Worm (Caenorhabditis elegans) whole organism, L3 larva: ENCODE measurements around the gene ubq-1.

Experiments
- ZK546.5 ChIP-seq: sonication (generic microtip); optimal IDR thresholded peaks from 2 replicates; lab custom pipeline; 2017; ENCODE audit warnings: missing biosample characterization, missing genetic modification characterization
- ceh-28 ChIP-seq: fragments of 150-350 bp; optimal IDR thresholded peaks from 2 replicates; lab custom pipeline; 2014; ENCODE audit warnings: missing biosample characterization, missing genetic modification reagents, missing genetic modification characterization
- ceh-9 ChIP-seq: sonication (generic microtip); optimal IDR thresholded peaks from 2 replicates; lab custom pipeline; 2018; ENCODE audit warnings: missing biosample characterization, missing genetic modification characterization
- egl-27 ChIP-seq: sonication (generic microtip); optimal IDR thresholded peaks from 4 replicates; lab custom pipeline; 2017; ENCODE audit warnings: missing biosample characterization, missing genetic modification reagents, missing genetic modification characterization
- elt-1 ChIP-seq: fragments of 150-350 bp; optimal IDR thresholded peaks from 2 replicates; lab custom pipeline; 2014; ENCODE audit warnings: missing biosample characterization, missing genetic modification characterization
- elt-2 ChIP-seq: sonication (generic microtip); optimal IDR thresholded peaks from 2 replicates; lab custom pipeline; 2016; ENCODE audit warnings: missing genetic modification reagents, mild to moderate bottlenecking, missing genetic modification characterization, missing compliant biosample characterization
- elt-3 ChIP-seq, 3 experiments: fragments of 150-350 bp in 1 of 3; sonication (generic microtip) in 2 of 3; optimal IDR thresholded peaks; 2 replicates in 2 of 3; 4 replicates in 1 of 3; lab custom pipeline; 2014 to 2017; ENCODE audit warnings: missing biosample characterization in 3 of 3, missing genetic modification characterization in 3 of 3
- eor-1 ChIP-seq, 2 experiments: fragments of 150-350 bp; optimal IDR thresholded peaks; 2 replicates each; lab custom pipeline; 2014 to 2018; ENCODE audit warnings: missing biosample characterization in 2 of 2, missing genetic modification characterization in 2 of 2
- fkh-10 ChIP-seq: sonication (generic microtip); optimal IDR thresholded peaks from 2 replicates; lab custom pipeline; 2017; ENCODE audit warnings: missing biosample characterization, missing genetic modification reagents, missing genetic modification characterization
- fos-1 ChIP-seq: fragments of 150-350 bp; optimal IDR thresholded peaks from 2 replicates; lab custom pipeline; 2014; ENCODE audit warnings: missing biosample characterization, missing genetic modification characterization
- hmg-11 ChIP-seq: sonication (generic microtip); optimal IDR thresholded peaks from 2 replicates; lab custom pipeline; 2016; ENCODE audit warnings: missing genetic modification characterization, missing compliant biosample characterization
- lin-39 ChIP-seq: fragments of 150-350 bp; optimal IDR thresholded peaks from 2 replicates; lab custom pipeline; 2018; ENCODE audit warnings: missing biosample characterization, missing genetic modification reagents, missing genetic modification characterization
- mdl-1 ChIP-seq: fragments of 150-350 bp; optimal IDR thresholded peaks from 2 replicates; lab custom pipeline; 2014; ENCODE audit warnings: missing biosample characterization, missing genetic modification characterization
- mml-1 ChIP-seq: fragments of 150-350 bp; sonication (generic microtip); optimal IDR thresholded peaks from 3 replicates; lab custom pipeline; 2014; ENCODE audit warnings: missing biosample characterization, missing genetic modification characterization
- nfya-1 ChIP-seq: sonication (generic microtip); optimal IDR thresholded peaks from 2 replicates; lab custom pipeline; 2017; ENCODE audit warnings: missing genetic modification characterization, mild to moderate bottlenecking, missing compliant biosample characterization, antibody characterized with exemption, moderate library complexity; ENCODE audit not compliant: insufficient read depth
- nhr-11 ChIP-seq: fragments of 150-350 bp; optimal IDR thresholded peaks from 2 replicates; lab custom pipeline; 2014; ENCODE audit warnings: missing biosample characterization, missing genetic modification characterization
- nhr-12 ChIP-seq: fragments of 150-350 bp; optimal IDR thresholded peaks from 2 replicates; lab custom pipeline; 2014; ENCODE audit warnings: missing biosample characterization, missing genetic modification characterization
- nhr-23 ChIP-seq: fragments of 150-350 bp; optimal IDR thresholded peaks from 2 replicates; lab custom pipeline; 2014; ENCODE audit warnings: missing biosample characterization, missing genetic modification reagents, missing genetic modification characterization
- nhr-237 ChIP-seq: fragments of 150-350 bp; optimal IDR thresholded peaks from 2 replicates; lab custom pipeline; 2014; ENCODE audit warnings: missing biosample characterization, missing genetic modification characterization
- nhr-25 ChIP-seq: sonication (generic microtip); optimal IDR thresholded peaks from 2 replicates; lab custom pipeline; 2017; ENCODE audit warnings: missing biosample characterization, missing genetic modification characterization
- nhr-28 ChIP-seq: fragments of 150-350 bp; optimal IDR thresholded peaks from 2 replicates; lab custom pipeline; 2014; ENCODE audit warnings: missing biosample characterization, missing genetic modification characterization
- nhr-76 ChIP-seq: fragments of 150-350 bp; sonication (generic microtip); optimal IDR thresholded peaks from 5 replicates; lab custom pipeline; 2014; ENCODE audit warnings: missing biosample characterization, missing genetic modification characterization
- pha-4 ChIP-seq: fragments of 150-350 bp; optimal IDR thresholded peaks from 2 replicates; lab custom pipeline; 2014; ENCODE audit warnings: missing biosample characterization, missing genetic modification reagents, missing genetic modification characterization
- pqm-1 ChIP-seq: fragments of 150-350 bp; optimal IDR thresholded peaks from 2 replicates; lab custom pipeline; 2017; ENCODE audit warnings: missing biosample characterization, missing genetic modification characterization, inconsistent platforms
- skn-1 ChIP-seq: fragments of 150-350 bp; optimal IDR thresholded peaks from 2 replicates; lab custom pipeline; 2014; ENCODE audit warnings: missing biosample characterization, missing genetic modification characterization
- tbx-2 ChIP-seq: sonication (generic microtip); optimal IDR thresholded peaks from 2 replicates; lab custom pipeline; 2016; ENCODE audit warnings: mild to moderate bottlenecking, missing genetic modification characterization, missing compliant biosample characterization
- unc-39 ChIP-seq: sonication (generic microtip); optimal IDR thresholded peaks from 4 replicates; lab custom pipeline; 2017; ENCODE audit warnings: missing biosample characterization, missing genetic modification characterization
- unc-62 ChIP-seq: fragments of 150-350 bp; sonication (generic microtip); optimal IDR thresholded peaks from 4 replicates; lab custom pipeline; 2014; ENCODE audit warnings: missing biosample characterization, missing genetic modification reagents, missing genetic modification characterization
- ztf-4 ChIP-seq: fragments of 150-350 bp; optimal IDR thresholded peaks from 2 replicates; lab custom pipeline; 2014; ENCODE audit warnings: missing biosample characterization, missing genetic modification characterization

The ubq-1 gene

ce11 chrIII:5988991-5989726 lies 49.1 kb downstream of the ubq-1 start:
- TF ChIP-seq ceh-9 (no peak), elt-3 (tag; optimal IDR thresholded peaks at IDR 0.05; lab: Kevin White, UChicago) (no peak), unc-39 (tag; lab: Kevin White, UChicago) (no peak), nhr-11 (tag; lab: Kevin White, UChicago) (no peak), nhr-28 (tag; lab: Kevin White, UChicago) (no peak), eor-1 (tag; optimal IDR thresholded peaks at IDR 0.05; lab: Kevin White, UChicago) (no peak), nhr-12 (no peak), ztf-4 (no peak), egl-27 (tag; lab: Kevin White, UChicago) (no peak), pqm-1 (peak; percentile 23), fos-1 (tag; lab: Kevin White, UChicago) (no peak), mdl-1 (no peak), ZK546.5 (tag; lab: Kevin White, UChicago) (no peak), tbx-2 (tag; lab: Kevin White, UChicago) (no peak), mml-1 (tag; lab: Kevin White, UChicago) (no peak), lin-39 (tag; lab: Kevin White, UChicago) (peak; percentile 99), nhr-23 (tag; lab: Kevin White, UChicago) (peak; percentile 2), nhr-25 (tag; lab: Kevin White, UChicago) (peak; percentile 17), elt-2 (tag; lab: Kevin White, UChicago) (peak; percentile 31), nhr-237 (tag; lab: Kevin White, UChicago) (no peak), unc-62 (GFP tag; lab: Kevin White, UChicago) (peak; percentile 64), fkh-10 (GFP tag; lab: Kevin White, UChicago) (no peak), nfya-1 (tag; lab: Kevin White, UChicago) (peak; percentile 36), skn-1 (tag; lab: Kevin White, UChicago) (no peak), pha-4 (tag; lab: Kevin White, UChicago) (peak; percentile 15)

DNA sequence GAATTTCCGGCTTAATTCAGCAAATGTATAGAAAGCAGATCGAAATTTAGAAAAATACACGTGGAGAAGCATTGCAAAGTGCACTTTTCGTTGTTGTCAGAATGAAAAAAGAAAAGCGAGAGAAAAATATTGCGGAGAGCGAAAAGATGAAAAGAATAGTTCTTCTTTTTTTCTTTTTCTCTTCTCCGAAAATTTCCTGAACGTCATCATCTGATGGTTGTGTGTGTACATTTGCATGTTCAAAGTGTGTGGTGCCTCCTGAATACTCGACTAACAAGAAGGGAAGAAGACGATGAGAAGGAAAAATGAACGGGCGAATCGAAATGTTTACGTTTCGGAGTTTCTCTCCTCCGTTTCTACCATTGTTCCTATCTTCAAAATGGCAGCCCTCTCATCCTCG lies 50.0 kb downstream of the ubq-1 start:
- TF ChIP-seq nhr-76 (tag; lab: Kevin White, UChicago) (no peak), nfya-1 (tag; lab: Kevin White, UChicago) (peak; percentile 21), pha-4 (tag; lab: Kevin White, UChicago) (peak; percentile 38)

DNA sequence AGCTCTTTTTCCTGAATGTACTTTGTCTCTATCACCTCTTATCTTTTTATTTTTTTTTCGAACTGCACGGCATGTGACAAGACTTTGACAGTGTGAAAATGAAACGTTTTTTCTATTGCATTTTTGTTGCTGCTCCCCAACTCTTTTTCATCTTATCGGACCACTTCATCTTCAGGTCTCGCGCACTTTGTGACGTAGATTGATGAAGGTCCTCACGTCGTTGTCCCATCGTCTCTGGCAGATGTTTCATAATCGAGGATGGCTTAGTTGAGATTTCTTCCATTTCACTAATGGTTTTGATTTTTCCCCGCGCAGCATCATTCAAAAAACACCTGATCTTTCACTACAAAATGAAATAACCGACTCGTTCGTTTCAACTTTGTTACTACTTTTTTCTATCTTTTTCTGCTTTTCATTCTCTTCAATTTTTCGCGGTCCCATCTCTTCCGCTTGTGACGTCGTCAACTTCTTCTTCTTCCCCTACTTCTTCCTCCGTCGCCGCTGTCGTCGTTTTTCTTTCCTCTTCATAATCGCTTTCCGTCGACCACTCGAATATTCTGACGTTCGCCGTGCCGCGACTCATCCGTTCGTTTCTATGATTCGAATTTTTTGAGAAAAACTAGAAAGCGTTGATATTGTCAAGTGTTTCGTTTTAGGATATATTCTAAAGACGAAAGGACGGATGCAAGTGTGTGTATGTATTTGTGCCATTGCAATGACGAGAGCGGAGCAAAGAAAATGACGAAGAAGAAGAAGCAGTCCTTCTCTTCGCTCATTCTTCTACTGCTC lies 51.3 kb downstream of the ubq-1 start, which contains the start of gene T04C9.2:
T04C9.2 (plus strand) TSS at position 739 of the 789 bp plus-strand sequence.
- TF ChIP-seq nhr-12 (no peak), nhr-23 (tag; lab: Kevin White, UChicago) (no peak), ceh-28 (tag; lab: Kevin White, UChicago) (no peak), elt-2 (tag; lab: Kevin White, UChicago) (peak; percentile 23), nfya-1 (tag; lab: Kevin White, UChicago) (peak; percentile 23), elt-1 (tag; lab: Kevin White, UChicago) (peak; percentile 80), elt-3 (tag; optimal IDR thresholded peaks at IDR 0.05; lab: Kevin White, UChicago) (no peak), unc-62 (GFP tag; lab: Kevin White, UChicago) (peak; percentile 65), lin-39 (tag; lab: Kevin White, UChicago) (peak; percentile 85), nhr-76 (tag; lab: Kevin White, UChicago) (no peak), fkh-10 (GFP tag; lab: Kevin White, UChicago) (peak; percentile 31), hmg-11 (tag; lab: Kevin White, UChicago) (no peak), pqm-1 (peak; percentile 29)
- TF ChIP-seq, all 47 proteins: peak for 7

DNA sequence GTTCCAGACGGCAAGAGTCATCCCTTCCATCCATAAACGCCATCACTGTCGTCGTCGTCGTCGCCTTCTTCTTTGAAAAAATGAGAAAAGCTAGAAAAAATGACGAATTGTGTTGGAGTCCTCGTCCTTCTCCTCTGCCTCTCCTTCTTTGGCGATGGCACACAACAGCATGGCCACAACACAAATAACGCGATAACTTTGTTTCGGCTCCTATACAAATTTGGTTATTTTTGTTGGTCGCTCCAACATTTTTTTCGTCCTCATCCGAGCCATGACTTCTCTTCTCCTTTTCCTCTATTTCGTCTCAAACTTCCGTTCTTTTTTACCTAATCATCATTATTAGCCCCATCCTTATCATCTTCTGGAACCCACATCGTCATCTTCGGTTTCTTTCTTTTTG lies 52.0 kb downstream of the ubq-1 start:
- TF ChIP-seq nhr-28 (tag; lab: Kevin White, UChicago) (no peak), fkh-10 (GFP tag; lab: Kevin White, UChicago) (peak; percentile 22)

DNA sequence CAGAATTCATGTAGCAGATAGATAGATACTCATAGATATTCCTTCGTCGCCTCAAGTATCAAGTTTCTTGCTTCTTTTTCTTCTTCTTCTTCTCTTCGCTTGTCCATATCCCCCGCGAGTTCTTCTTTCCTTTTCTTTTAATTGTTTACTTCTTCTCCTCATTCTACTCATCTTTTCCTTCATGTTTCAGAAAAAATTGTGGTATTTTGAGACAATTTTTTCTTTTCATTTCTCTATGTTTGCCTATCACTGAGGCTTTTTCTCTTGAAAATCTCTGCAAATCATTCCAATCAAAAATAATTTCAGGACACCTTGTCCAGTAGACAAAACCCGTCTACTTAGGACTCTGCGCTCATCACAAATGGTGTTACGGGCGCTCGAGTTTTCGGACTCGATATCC lies 52.9 kb downstream of the ubq-1 start, which contains the start of gene T04C9.1:
T04C9.1 (plus strand) TSS at position 301 of the 400 bp plus-strand sequence.
- no peak for TF ChIP-seq hmg-11 (tag; lab: Kevin White, UChicago)
